Worm (Caenorhabditis elegans): ENCODE data around the gene ugt-53.

The ugt-53 gene

ce11 chrV:2813856-2814255 lies 35.3 kb upstream of the ugt-53 start, which contains the start of gene F54E2.9:
F54E2.9 (minus strand) TSS chrV:2813987.
- no peak for TF ChIP-seq unc-120 (tag; optimal IDR thresholded peaks at IDR 0.05; ENCODE audit: poor library complexity, severe bottlenecking)
- TF ChIP-seq unc-62 (GFP tag; optimal IDR thresholded peaks at IDR 0.05): no peak
- no peak for TF ChIP-seq unc-39 (tag; optimal IDR thresholded peaks at IDR 0.05)
- TF ChIP-seq sem-2 (GFP tag; optimal IDR thresholded peaks at IDR 0.05): no peak
- no peak for TF ChIP-seq M03D4.4 (tag; optimal IDR thresholded peaks at IDR 0.05)
- no peak for TF ChIP-seq ceh-43 (GFP tag; optimal IDR thresholded peaks at IDR 0.05)

DNA sequence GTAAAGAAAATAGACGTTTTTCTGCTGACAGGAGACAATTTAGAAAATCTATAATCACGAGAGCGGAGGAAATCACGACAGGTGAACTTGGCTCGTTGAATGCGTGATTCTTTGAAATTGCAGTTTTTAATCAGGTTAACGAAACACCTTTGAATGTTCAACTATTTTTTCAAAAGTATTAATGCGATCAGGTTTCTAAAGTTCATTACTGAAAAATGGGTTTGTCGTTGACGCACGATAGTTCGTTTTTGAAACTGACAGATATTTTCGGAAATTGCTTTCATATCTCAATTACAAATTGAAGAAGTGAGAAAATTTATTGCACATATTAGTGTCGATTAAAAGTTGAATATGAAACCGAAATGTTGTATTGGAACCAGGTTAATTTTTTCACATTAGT lies 33.2 kb upstream of the ugt-53 start, which contains the start of gene F54E2.5:
F54E2.5 (minus strand) TSS at position 101 of the 400 bp plus-strand sequence.
- TF ChIP-seq lsy-2 (tag; optimal IDR thresholded peaks at IDR 0.05): no peak
- no peak for TF ChIP-seq blmp-1 (tag; optimal IDR thresholded peaks at IDR 0.05)
- no peak for TF ChIP-seq zip-8 (tag; optimal IDR thresholded peaks at IDR 0.05)
- TF ChIP-seq unc-39 (tag; optimal IDR thresholded peaks at IDR 0.05): no peak
- no peak for TF ChIP-seq tbx-8 (GFP tag; optimal IDR thresholded peaks at IDR 0.05)
- TF ChIP-seq nhr-76 (tag; optimal IDR thresholded peaks at IDR 0.05): no peak
- TF ChIP-seq nhr-237 (tag; optimal IDR thresholded peaks at IDR 0.05): no peak
- no peak for TF ChIP-seq drap-1 (GFP tag; optimal IDR thresholded peaks at IDR 0.05)
- TF ChIP-seq unc-62 (GFP tag; optimal IDR thresholded peaks at IDR 0.05): no peak
- TF ChIP-seq sem-2 (GFP tag; optimal IDR thresholded peaks at IDR 0.05): no peak
- TF ChIP-seq ces-1 (GFP tag; optimal IDR thresholded peaks at IDR 0.05): no peak
- no peak for TF ChIP-seq flh-1 (GFP tag; optimal IDR thresholded peaks at IDR 0.05)
- no peak for TF ChIP-seq nhr-2 (tag; optimal IDR thresholded peaks at IDR 0.05)
- TF ChIP-seq pha-4 (tag; optimal IDR thresholded peaks at IDR 0.05): no peak
- TF ChIP-seq elt-3 (tag; optimal IDR thresholded peaks at IDR 0.05): no peak
- TF ChIP-seq bed-3 (GFP tag; optimal IDR thresholded peaks at IDR 0.05): no peak
- no peak for TF ChIP-seq sptf-1 (tag; optimal IDR thresholded peaks at IDR 0.05)

DNA sequence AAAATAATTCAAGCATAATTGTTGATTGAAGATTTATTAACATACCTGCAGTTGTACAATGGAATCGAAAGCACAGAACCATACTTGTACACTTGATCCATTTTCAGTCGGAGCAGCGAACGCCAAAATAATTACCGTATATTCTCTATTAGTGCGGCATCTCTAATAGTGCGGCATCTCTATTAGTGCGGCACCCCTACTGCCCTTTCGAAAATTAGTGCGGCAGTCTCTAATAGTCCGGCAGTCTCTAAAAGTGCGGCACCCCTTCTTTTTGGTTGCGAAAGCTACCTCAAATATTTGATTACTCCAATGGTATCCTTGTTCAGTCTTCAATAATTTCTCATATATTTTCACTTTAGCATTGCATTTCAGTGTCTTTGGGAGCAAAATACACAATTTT lies 31.0 kb upstream of the ugt-53 start, which contains the start of gene srt-34:
srt-34 (minus strand) TSS at position 101 of the 400 bp plus-strand sequence.
- TF ChIP-seq cnd-1 (tag; optimal IDR thresholded peaks at IDR 0.05) (no peak), lsy-2 (tag; optimal IDR thresholded peaks at IDR 0.05) (no peak), snpc-4 (tag; optimal IDR thresholded peaks at IDR 0.05) (no peak), mep-1 (tag; optimal IDR thresholded peaks at IDR 0.05) (no peak), nhr-2 (tag; optimal IDR thresholded peaks at IDR 0.05) (no peak), ceh-43 (GFP tag; optimal IDR thresholded peaks at IDR 0.05) (no peak)

DNA sequence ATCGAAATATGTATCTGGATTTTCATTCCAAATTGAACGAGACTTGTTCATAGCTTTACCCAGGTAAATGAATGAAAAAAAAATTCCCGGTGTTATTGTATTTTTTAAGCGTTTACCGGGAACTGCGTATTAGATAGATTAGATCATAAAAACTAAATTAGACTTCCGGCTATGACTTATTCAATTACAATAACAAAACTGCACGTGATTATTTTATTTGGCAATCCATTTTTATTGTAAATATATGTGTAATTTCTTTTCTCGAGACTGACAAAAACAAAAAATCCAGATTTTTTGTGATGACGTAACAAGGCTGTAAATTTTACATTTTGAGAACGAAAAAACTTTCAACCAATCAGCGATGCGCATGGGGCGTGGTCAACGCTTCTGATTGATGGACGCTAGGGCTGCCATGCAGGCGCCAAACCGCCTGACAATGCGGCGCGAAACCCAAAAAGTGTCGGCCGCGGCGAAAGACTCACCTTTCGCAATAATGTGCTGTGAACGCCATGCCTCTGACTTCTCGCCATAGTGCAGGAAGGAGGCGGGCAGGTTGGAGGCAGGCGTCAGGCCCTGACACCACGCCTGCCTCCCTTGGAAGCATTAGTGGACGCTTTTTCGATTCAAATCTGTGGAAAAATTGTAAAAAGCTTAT lies 27.4 kb upstream of the ugt-53 start, which contains the start of gene srh-36:
srh-36 (minus strand) TSS at position 51 of the 655 bp plus-strand sequence.
- no peak for TF ChIP-seq ceh-39 (tag; optimal IDR thresholded peaks at IDR 0.05)
- no peak for TF ChIP-seq sptf-1 (tag; optimal IDR thresholded peaks at IDR 0.05)
- no peak for TF ChIP-seq blmp-1 (tag; optimal IDR thresholded peaks at IDR 0.05)
- no peak for TF ChIP-seq ceh-43 (GFP tag; optimal IDR thresholded peaks at IDR 0.05)
- TF ChIP-seq zip-8 (tag; optimal IDR thresholded peaks at IDR 0.05): peak; percentile 59
- TF ChIP-seq bed-3 (GFP tag; optimal IDR thresholded peaks at IDR 0.05): no peak
- no peak for TF ChIP-seq pha-4 (tag; optimal IDR thresholded peaks at IDR 0.05)
- TF ChIP-seq mls-2 (tag; optimal IDR thresholded peaks at IDR 0.05): no peak

- TF ChIP-seq ceh-39 (tag; optimal IDR thresholded peaks at IDR 0.05) (no peak), ham-2 (GFP tag; optimal IDR thresholded peaks at IDR 0.05) (peak; percentile 64), sem-2 (GFP tag; optimal IDR thresholded peaks at IDR 0.05) (no peak), bed-3 (GFP tag; optimal IDR thresholded peaks at IDR 0.05) (no peak), pha-4 (tag; optimal IDR thresholded peaks at IDR 0.05) (no peak)
Measured at ce11 chrV:2825978-2826377, 23.2 kb upstream of the ugt-53 start.

- no peak for TF ChIP-seq M03D4.4 (tag; optimal IDR thresholded peaks at IDR 0.05)
- no peak for TF ChIP-seq nhr-12 (tag; optimal IDR thresholded peaks at IDR 0.05)
- no peak for TF ChIP-seq ztf-11 (tag; optimal IDR thresholded peaks at IDR 0.05)
- TF ChIP-seq ces-1 (GFP tag; optimal IDR thresholded peaks at IDR 0.05): peak; percentile 33
Measured at ce11 chrV:2826815-2827214, 22.3 kb upstream of the ugt-53 start, which contains the start of gene T03D3.5. T03D3.5 (minus strand) TSS chrV:2826835.

Data from whole organism, mixed stage, embryonic.